Fruit fly (Drosophila melanogaster): Measurements from ENCODE around the gene Lcp65Ae.
A peak's percentile ranks its signal among the peaks of the same experiment; 100 is the strongest.

Gene Lcp65Ae

dm6 chr3L:6097270-6097669 is 40.6 kb downstream of the Lcp65Ae start, which contains the start of gene Ets65A:
Ets65A (plus strand) TSS chr3L:6097617.
- TF ChIP-seq pdm3 (GFP tag; optimal IDR thresholded peaks at IDR 0.05), result no peak
- peak; percentile 53 for TF ChIP-seq CG7368 (GFP tag; optimal IDR thresholded peaks at IDR 0.05)

- peak; percentile 90 for TF ChIP-seq CG34406 (GFP tag; optimal IDR thresholded peaks at IDR 0.05)
- peak; percentile 83 for TF ChIP-seq fkh (GFP tag; optimal IDR thresholded peaks at IDR 0.05)
- no peak for TF ChIP-seq CG6854 (GFP tag; optimal IDR thresholded peaks at IDR 0.05)
- peak; percentile 82 for TF ChIP-seq Sox102F (GFP tag; optimal IDR thresholded peaks at IDR 0.05)
- TF ChIP-seq CG16779 (tag; optimal IDR thresholded peaks at IDR 0.05), result no peak
- TF ChIP-seq eg (GFP tag; IDR thresholded peaks at IDR 0.05), result peak; percentile 94
- TF ChIP-seq salr (GFP tag; optimal IDR thresholded peaks at IDR 0.05), result peak; percentile 74 to 83
- TF ChIP-seq esn (GFP tag; optimal IDR thresholded peaks at IDR 0.05), result peak; percentile 89
- TF ChIP-seq CG8632 (GFP tag; optimal IDR thresholded peaks at IDR 0.05), result peak; percentile 87
- no peak; the same call in 1 of the 2 replicates for TF ChIP-seq CG15336 (GFP tag; IDR thresholded peaks at IDR 0.05)
- peak in 1 of 2 experiments; percentile 53 for TF ChIP-seq ss (GFP tag; optimal IDR thresholded peaks at IDR 0.05)
- peak; percentile 92 for TF ChIP-seq CG4318 (GFP tag; optimal IDR thresholded peaks at IDR 0.05)
- peak; percentile 96 for TF ChIP-seq OdsH (GFP tag; optimal IDR thresholded peaks at IDR 0.05)
- TF ChIP-seq pdm3 (GFP tag; optimal IDR thresholded peaks at IDR 0.05), result peak; percentile 92
- peak; percentile 65 for TF ChIP-seq Eip75B (GFP tag; optimal IDR thresholded peaks at IDR 0.05)
- peak; percentile 90 for TF ChIP-seq Hr4 (GFP tag; optimal IDR thresholded peaks at IDR 0.05)
- peak; percentile 82 for TF ChIP-seq lz (GFP tag; optimal IDR thresholded peaks at IDR 0.05)
- TF ChIP-seq CG10669 (GFP tag; optimal IDR thresholded peaks at IDR 0.05), result peak; percentile 89
- TF ChIP-seq svp (GFP tag), result peak; percentile 88
- peak; percentile 92 for TF ChIP-seq CG32006 (GFP tag; optimal IDR thresholded peaks at IDR 0.05)
- TF ChIP-seq Lpt (GFP tag; optimal IDR thresholded peaks at IDR 0.05), result peak; percentile 82
- peak; percentile 22 for TF ChIP-seq Eip93F (GFP tag; optimal IDR thresholded peaks at IDR 0.05)
- peak; percentile 94 for TF ChIP-seq Sox15 (GFP tag; optimal IDR thresholded peaks at IDR 0.05)
- peak; percentile 89 for TF ChIP-seq Ets96B (tag; optimal IDR thresholded peaks at IDR 0.05)
- TF ChIP-seq Gug (GFP tag; IDR thresholded peaks at IDR 0.05), result peak; percentile 91
- peak; percentile 92 for TF ChIP-seq CG3032 (tag; optimal IDR thresholded peaks at IDR 0.05)
- TF ChIP-seq net (GFP tag; optimal IDR thresholded peaks at IDR 0.05), result peak; percentile 87
- peak; percentile 22 for TF ChIP-seq CG9139 (GFP tag; optimal IDR thresholded peaks at IDR 0.05)
- TF ChIP-seq achi (GFP tag; optimal IDR thresholded peaks at IDR 0.05), result peak; percentile 91
- TF ChIP-seq dsx (GFP tag; optimal IDR thresholded peaks at IDR 0.05; ENCODE audit: poor library complexity, severe bottlenecking), result peak; percentile 82
- TF ChIP-seq CG31627 (GFP tag; optimal IDR thresholded peaks at IDR 0.05), result peak; percentile 92
- TF ChIP-seq spab (GFP tag; optimal IDR thresholded peaks at IDR 0.05), result peak; percentile 68
- peak; percentile 96 for TF ChIP-seq CG10631 (GFP tag; optimal IDR thresholded peaks at IDR 0.05)
- TF ChIP-seq CG11294 (GFP tag; IDR thresholded peaks at IDR 0.05), result peak; percentile 94
- peak; percentile 75 for TF ChIP-seq CG6808 (GFP tag; optimal IDR thresholded peaks at IDR 0.05)
- TF ChIP-seq CG3919 (GFP tag; optimal IDR thresholded peaks at IDR 0.05), result peak; percentile 91
- TF ChIP-seq CG8119 (GFP tag; IDR thresholded peaks at IDR 0.05), result no peak; the same call in 1 of the 3 replicates
- peak; percentile 80 for TF ChIP-seq CG11762 (GFP tag; optimal IDR thresholded peaks at IDR 0.05; ENCODE audit: insufficient read depth)
- TF ChIP-seq fd85E (GFP tag; optimal IDR thresholded peaks at IDR 0.05), result peak; percentile 40
- peak; percentile 85 for TF ChIP-seq Ets21C (GFP tag; optimal IDR thresholded peaks at IDR 0.05)
- peak; percentile 65 for TF ChIP-seq Blimp-1 (GFP tag; optimal IDR thresholded peaks at IDR 0.05)
- TF ChIP-seq Eip78C (GFP tag), result peak; percentile 94
- peak; percentile 93 for TF ChIP-seq cyc (GFP tag; optimal IDR thresholded peaks at IDR 0.05)
- peak; percentile 68 for TF ChIP-seq vri (GFP tag; optimal IDR thresholded peaks at IDR 0.05)
- TF ChIP-seq CG6163 (GFP tag; IDR thresholded peaks at IDR 0.05), result peak; percentile 94
- TF ChIP-seq Sox14 (GFP tag; optimal IDR thresholded peaks at IDR 0.05), result peak; percentile 81
- TF ChIP-seq Met (GFP tag; optimal IDR thresholded peaks at IDR 0.05), result peak; percentile 87
- peak; percentile 52 for TF ChIP-seq CG6276 (GFP tag; optimal IDR thresholded peaks at IDR 0.05)
Measured at dm6 chr3L:6094697-6095096, 43.2 kb downstream of the Lcp65Ae start, which contains the start of the genes CG10467 and loj. CG10467 (minus strand) TSS chr3L:6094747. loj (plus strand) TSS chr3L:6094987.
